Fruit fly (Drosophila melanogaster) S2 (cell line): Measurements from ENCODE around the gene Cpr65Au.

ENCODE experiments used
- CG8478 ChIP-seq: fragments of >200 bp; optimal IDR thresholded peaks from 2 replicates; lab custom pipeline; 2018
- CTCF ChIP-seq, 2 experiments: fragments of >200 bp; optimal IDR thresholded peaks; 2 replicates each; lab custom pipeline; 2018

The Cpr65Au gene

dm6 chr3L:6085157-6085556, 46.8 kb downstream of the Cpr65Au start:
- TF ChIP-seq CTCF (optimal IDR thresholded peaks at IDR 0.05; lab: Kevin White, UChicago): no peak
- TF ChIP-seq CG8478 (lab: Kevin White, UChicago): no peak

dm6 chr3L:6084446-6084845, 47.5 kb downstream of the Cpr65Au start:
- no peak for TF ChIP-seq CG8478 (lab: Kevin White, UChicago)
- no peak for TF ChIP-seq CTCF (optimal IDR thresholded peaks at IDR 0.05; lab: Kevin White, UChicago)

dm6 chr3L:6082561-6082960, 49.3 kb downstream of the Cpr65Au start, which contains the start of gene CG13293:
CG13293 (plus strand) TSS chr3L:6082883.
- TF ChIP-seq CG8478 (lab: Kevin White, UChicago) (no peak), CTCF (optimal IDR thresholded peaks at IDR 0.05; lab: Kevin White, UChicago) (peak; percentile 92 to 97)
